Fruit fly (Drosophila melanogaster): ENCODE results near the gene Osi15.

DNA sequence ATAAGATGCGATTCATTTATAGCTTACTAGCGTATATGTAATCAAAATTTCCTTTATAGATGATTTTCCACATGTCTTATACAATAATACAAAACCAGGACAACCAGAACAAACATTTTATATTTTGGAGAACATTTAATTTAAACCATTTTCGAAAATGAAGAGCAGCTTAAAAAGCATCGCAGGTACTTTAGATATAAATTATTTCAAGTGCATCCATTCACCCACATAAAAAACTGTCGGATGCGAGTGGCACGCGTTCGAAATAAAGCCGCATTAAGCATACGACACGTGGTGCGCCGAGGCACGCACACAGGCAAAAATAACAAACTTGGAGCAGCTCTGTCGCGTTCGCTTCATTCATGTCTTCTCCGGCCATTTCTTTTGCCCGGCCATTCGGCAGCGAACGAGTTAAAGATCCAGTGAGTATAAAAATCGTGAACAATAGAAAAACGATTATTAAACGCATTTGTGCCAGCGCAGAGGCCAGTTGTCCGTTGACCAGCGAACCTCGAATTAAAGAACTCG, 33.4 kb downstream of the Osi15 start, which contains the start of gene Osi19:
- TF ChIP-seq Myc (optimal IDR thresholded peaks at IDR 0.05) = no peak
- no peak for TF ChIP-seq psq (optimal IDR thresholded peaks at IDR 0.05)
- no peak for TF ChIP-seq Sin3A (optimal IDR thresholded peaks at IDR 0.05)
- no peak for TF ChIP-seq ttk (optimal IDR thresholded peaks at IDR 0.05)

All from Kc167 (cell line).